Worm (Caenorhabditis elegans) whole organism, L3 larva: Measurements from ENCODE around the gene T12G3.2.

Source experiments
- R02D3.7 ChIP-seq: fragments of 150-350 bp; optimal IDR thresholded peaks from 2 replicates; lab custom pipeline; 2014; ENCODE audit warnings: missing biosample characterization, missing genetic modification characterization
- ZK546.5 ChIP-seq: sonication (generic microtip); optimal IDR thresholded peaks from 2 replicates; lab custom pipeline; 2017; ENCODE audit warnings: missing biosample characterization, missing genetic modification characterization
- aly-2 ChIP-seq: fragments of 150-350 bp; optimal IDR thresholded peaks from 2 replicates; lab custom pipeline; 2014; ENCODE audit warnings: missing biosample characterization, missing genetic modification characterization
- ceh-16 ChIP-seq: sonication (generic microtip); optimal IDR thresholded peaks from 2 replicates; lab custom pipeline; 2017; ENCODE audit warnings: missing biosample characterization, missing genetic modification characterization
- ceh-28 ChIP-seq: fragments of 150-350 bp; optimal IDR thresholded peaks from 2 replicates; lab custom pipeline; 2014; ENCODE audit warnings: missing biosample characterization, missing genetic modification reagents, missing genetic modification characterization
- ceh-82 ChIP-seq: fragments of 150-350 bp; optimal IDR thresholded peaks from 2 replicates; lab custom pipeline; 2014; ENCODE audit warnings: missing biosample characterization, missing genetic modification characterization
- ceh-9 ChIP-seq: sonication (generic microtip); optimal IDR thresholded peaks from 2 replicates; lab custom pipeline; 2018; ENCODE audit warnings: missing biosample characterization, missing genetic modification characterization
- daf-12 ChIP-seq: fragments of 150-350 bp; optimal IDR thresholded peaks from 2 replicates; lab custom pipeline; 2014; ENCODE audit warnings: missing biosample characterization, missing genetic modification reagents, missing genetic modification characterization
- egl-27 ChIP-seq: sonication (generic microtip); optimal IDR thresholded peaks from 4 replicates; lab custom pipeline; 2017; ENCODE audit warnings: missing biosample characterization, missing genetic modification reagents, missing genetic modification characterization
- egl-5 ChIP-seq: fragments of 150-350 bp; optimal IDR thresholded peaks from 2 replicates; lab custom pipeline; 2017; ENCODE audit warnings: missing biosample characterization, missing genetic modification reagents, missing genetic modification characterization, inconsistent platforms
- elt-1 ChIP-seq: fragments of 150-350 bp; optimal IDR thresholded peaks from 2 replicates; lab custom pipeline; 2014; ENCODE audit warnings: missing biosample characterization, missing genetic modification characterization
- elt-2 ChIP-seq: sonication (generic microtip); optimal IDR thresholded peaks from 2 replicates; lab custom pipeline; 2016; ENCODE audit warnings: missing genetic modification reagents, mild to moderate bottlenecking, missing genetic modification characterization, missing compliant biosample characterization
- elt-3 ChIP-seq, 3 experiments: fragments of 150-350 bp in 1 of 3; sonication (generic microtip) in 2 of 3; optimal IDR thresholded peaks; 2 replicates in 2 of 3; 4 replicates in 1 of 3; lab custom pipeline; 2014 to 2017; ENCODE audit warnings: missing biosample characterization in 3 of 3, missing genetic modification characterization in 3 of 3
- eor-1 ChIP-seq, 2 experiments: fragments of 150-350 bp; optimal IDR thresholded peaks; 2 replicates each; lab custom pipeline; 2014 to 2018; ENCODE audit warnings: missing biosample characterization in 2 of 2, missing genetic modification characterization in 2 of 2
- fkh-10 ChIP-seq: sonication (generic microtip); optimal IDR thresholded peaks from 2 replicates; lab custom pipeline; 2017; ENCODE audit warnings: missing biosample characterization, missing genetic modification reagents, missing genetic modification characterization
- fkh-2 ChIP-seq: fragments of 150-350 bp; optimal IDR thresholded peaks from 2 replicates; lab custom pipeline; 2014; ENCODE audit warnings: missing biosample characterization, missing genetic modification reagents, missing genetic modification characterization
- fos-1 ChIP-seq: fragments of 150-350 bp; optimal IDR thresholded peaks from 2 replicates; lab custom pipeline; 2014; ENCODE audit warnings: missing biosample characterization, missing genetic modification characterization
- hmg-11 ChIP-seq: sonication (generic microtip); optimal IDR thresholded peaks from 2 replicates; lab custom pipeline; 2016; ENCODE audit warnings: missing genetic modification characterization, missing compliant biosample characterization
- jun-1 ChIP-seq: fragments of 150-350 bp; optimal IDR thresholded peaks from 2 replicates; lab custom pipeline; 2014; ENCODE audit warnings: missing biosample characterization, missing genetic modification reagents, missing genetic modification characterization
- lin-15B ChIP-seq: fragments of 150-350 bp; optimal IDR thresholded peaks from 2 replicates; lab custom pipeline; 2014; ENCODE audit warnings: missing biosample characterization, missing genetic modification characterization
- lin-39 ChIP-seq: fragments of 150-350 bp; optimal IDR thresholded peaks from 2 replicates; lab custom pipeline; 2018; ENCODE audit warnings: missing biosample characterization, missing genetic modification reagents, missing genetic modification characterization
- lsy-12 ChIP-seq: sonication (generic microtip); optimal IDR thresholded peaks from 2 replicates; lab custom pipeline; 2016; ENCODE audit warnings: mild to moderate bottlenecking, missing genetic modification characterization, missing compliant biosample characterization
- mdl-1 ChIP-seq: fragments of 150-350 bp; optimal IDR thresholded peaks from 2 replicates; lab custom pipeline; 2014; ENCODE audit warnings: missing biosample characterization, missing genetic modification characterization
- mml-1 ChIP-seq: fragments of 150-350 bp; sonication (generic microtip); optimal IDR thresholded peaks from 3 replicates; lab custom pipeline; 2014; ENCODE audit warnings: missing biosample characterization, missing genetic modification characterization
- nfya-1 ChIP-seq: sonication (generic microtip); optimal IDR thresholded peaks from 2 replicates; lab custom pipeline; 2017; ENCODE audit warnings: missing genetic modification characterization, mild to moderate bottlenecking, missing compliant biosample characterization, antibody characterized with exemption, moderate library complexity; ENCODE audit not compliant: insufficient read depth
- nhr-11 ChIP-seq: fragments of 150-350 bp; optimal IDR thresholded peaks from 2 replicates; lab custom pipeline; 2014; ENCODE audit warnings: missing biosample characterization, missing genetic modification characterization
- nhr-12 ChIP-seq: fragments of 150-350 bp; optimal IDR thresholded peaks from 2 replicates; lab custom pipeline; 2014; ENCODE audit warnings: missing biosample characterization, missing genetic modification characterization
- nhr-23 ChIP-seq: fragments of 150-350 bp; optimal IDR thresholded peaks from 2 replicates; lab custom pipeline; 2014; ENCODE audit warnings: missing biosample characterization, missing genetic modification reagents, missing genetic modification characterization
- nhr-237 ChIP-seq: fragments of 150-350 bp; optimal IDR thresholded peaks from 2 replicates; lab custom pipeline; 2014; ENCODE audit warnings: missing biosample characterization, missing genetic modification characterization
- nhr-25 ChIP-seq: sonication (generic microtip); optimal IDR thresholded peaks from 2 replicates; lab custom pipeline; 2017; ENCODE audit warnings: missing biosample characterization, missing genetic modification characterization
- nhr-28 ChIP-seq: fragments of 150-350 bp; optimal IDR thresholded peaks from 2 replicates; lab custom pipeline; 2014; ENCODE audit warnings: missing biosample characterization, missing genetic modification characterization
- nhr-43 ChIP-seq: sonication (generic microtip); optimal IDR thresholded peaks from 2 replicates; lab custom pipeline; 2016; ENCODE audit warnings: mild to moderate bottlenecking, missing genetic modification characterization, missing compliant biosample characterization; ENCODE audit not compliant: poor library complexity, severe bottlenecking
- nhr-67 ChIP-seq: fragments of 150-350 bp; optimal IDR thresholded peaks from 2 replicates; lab custom pipeline; 2014; ENCODE audit warnings: missing biosample characterization, missing genetic modification characterization
- nhr-76 ChIP-seq: fragments of 150-350 bp; sonication (generic microtip); optimal IDR thresholded peaks from 5 replicates; lab custom pipeline; 2014; ENCODE audit warnings: missing biosample characterization, missing genetic modification characterization
- nhr-77 ChIP-seq: fragments of 150-350 bp; optimal IDR thresholded peaks from 2 replicates; lab custom pipeline; 2014; ENCODE audit warnings: missing biosample characterization, missing genetic modification characterization
- pha-4 ChIP-seq: fragments of 150-350 bp; optimal IDR thresholded peaks from 2 replicates; lab custom pipeline; 2014; ENCODE audit warnings: missing biosample characterization, missing genetic modification reagents, missing genetic modification characterization
- pqm-1 ChIP-seq: fragments of 150-350 bp; optimal IDR thresholded peaks from 2 replicates; lab custom pipeline; 2017; ENCODE audit warnings: missing biosample characterization, missing genetic modification characterization, inconsistent platforms
- sea-2 ChIP-seq: fragments of 150-350 bp; sonication (generic microtip); optimal IDR thresholded peaks from 4 replicates; lab custom pipeline; 2014; ENCODE audit warnings: missing biosample characterization, missing genetic modification reagents, missing genetic modification characterization
- skn-1 ChIP-seq: fragments of 150-350 bp; optimal IDR thresholded peaks from 2 replicates; lab custom pipeline; 2014; ENCODE audit warnings: missing biosample characterization, missing genetic modification characterization
- snpc-4 ChIP-seq: fragments of 150-350 bp; optimal IDR thresholded peaks from 2 replicates; lab custom pipeline; 2014; ENCODE audit warnings: missing biosample characterization, missing genetic modification characterization
- tbx-2 ChIP-seq: sonication (generic microtip); optimal IDR thresholded peaks from 2 replicates; lab custom pipeline; 2016; ENCODE audit warnings: mild to moderate bottlenecking, missing genetic modification characterization, missing compliant biosample characterization
- unc-39 ChIP-seq: sonication (generic microtip); optimal IDR thresholded peaks from 4 replicates; lab custom pipeline; 2017; ENCODE audit warnings: missing biosample characterization, missing genetic modification characterization
- unc-62 ChIP-seq: fragments of 150-350 bp; sonication (generic microtip); optimal IDR thresholded peaks from 4 replicates; lab custom pipeline; 2014; ENCODE audit warnings: missing biosample characterization, missing genetic modification reagents, missing genetic modification characterization
- zag-1 ChIP-seq: fragments of 150-350 bp; optimal IDR thresholded peaks from 2 replicates; lab custom pipeline; 2014; ENCODE audit warnings: missing biosample characterization, missing genetic modification characterization
- ztf-11 ChIP-seq: fragments of 150-350 bp; optimal IDR thresholded peaks from 2 replicates; lab custom pipeline; 2014; ENCODE audit warnings: missing biosample characterization, missing genetic modification characterization
- ztf-4 ChIP-seq: fragments of 150-350 bp; optimal IDR thresholded peaks from 2 replicates; lab custom pipeline; 2014; ENCODE audit warnings: missing biosample characterization, missing genetic modification characterization

The T12G3.2 gene

ce11 chrIV:12078907-12079523, 32.2 kb upstream of the T12G3.2 start, which contains the start of gene lex-1:
lex-1 (plus strand) TSS chrIV:12079473.
- no peak for TF ChIP-seq sea-2 (GFP tag; lab: Kevin White, UChicago)
- TF ChIP-seq elt-2 = no peak
- no peak for TF ChIP-seq daf-12 (tag; lab: Kevin White, UChicago)
- no peak for TF ChIP-seq nhr-76 (tag; lab: Kevin White, UChicago)
- peak; percentile 42 for TF ChIP-seq egl-5 (tag; lab: Kevin White, UChicago)
- no peak for TF ChIP-seq unc-39
- TF ChIP-seq fkh-2 (tag; lab: Kevin White, UChicago) = no peak
- no peak for TF ChIP-seq fkh-10 (GFP tag; lab: Kevin White, UChicago)
- no peak for TF ChIP-seq ceh-28
- no peak for TF ChIP-seq ZK546.5 (tag; lab: Kevin White, UChicago)
- TF ChIP-seq mdl-1 (tag; lab: Kevin White, UChicago) = no peak
- TF ChIP-seq lsy-12 = no peak
- TF ChIP-seq snpc-4 = peak; percentile 22
- TF ChIP-seq mml-1 = no peak
- TF ChIP-seq hmg-11 (tag; lab: Kevin White, UChicago) = peak; percentile 17
- TF ChIP-seq nfya-1 (tag; lab: Kevin White, UChicago) = peak; percentile 63
- TF ChIP-seq lin-15B (tag; lab: Kevin White, UChicago) = peak; percentile 84
- TF ChIP-seq eor-1 (tag; optimal IDR thresholded peaks at IDR 0.05; lab: Kevin White, UChicago) = no peak
- no peak for TF ChIP-seq ceh-82 (tag; lab: Kevin White, UChicago)
- TF ChIP-seq aly-2 (tag; lab: Kevin White, UChicago) = no peak
- TF ChIP-seq nhr-43 (tag; lab: Kevin White, UChicago) = no peak
- peak; percentile 77 for TF ChIP-seq pha-4 (tag; lab: Kevin White, UChicago)
- peak; percentile 12 for TF ChIP-seq jun-1 (tag; lab: Kevin White, UChicago)
- TF ChIP-seq fos-1 (tag; lab: Kevin White, UChicago) = no peak
- no peak for TF ChIP-seq elt-3 (tag; optimal IDR thresholded peaks at IDR 0.05; lab: Kevin White, UChicago)
- no peak for TF ChIP-seq nhr-67 (tag; lab: Kevin White, UChicago)
- peak; percentile 5 for TF ChIP-seq nhr-23 (tag; lab: Kevin White, UChicago)
- TF ChIP-seq pqm-1 (tag; lab: Kevin White, UChicago) = no peak
- TF ChIP-seq nhr-12 = no peak
- no peak for TF ChIP-seq lin-39 (tag; lab: Kevin White, UChicago)
- TF ChIP-seq egl-27 (tag; lab: Kevin White, UChicago) = no peak
- no peak for TF ChIP-seq nhr-11 (tag; lab: Kevin White, UChicago)
- TF ChIP-seq nhr-237 = no peak
- TF ChIP-seq zag-1 = no peak
- no peak for TF ChIP-seq ceh-9
- TF ChIP-seq R02D3.7 (tag; lab: Kevin White, UChicago) = no peak
- TF ChIP-seq ceh-16 = no peak
- TF ChIP-seq nhr-25 (tag; lab: Kevin White, UChicago) = no peak
- no peak for TF ChIP-seq nhr-28 (tag; lab: Kevin White, UChicago)
- TF ChIP-seq ztf-11 (tag; lab: Kevin White, UChicago) = no peak
- no peak for TF ChIP-seq nhr-77 (tag; lab: Kevin White, UChicago)
- no peak for TF ChIP-seq unc-62 (GFP tag; lab: Kevin White, UChicago)
- TF ChIP-seq elt-1 (tag; lab: Kevin White, UChicago) = no peak
- no peak for TF ChIP-seq ztf-4 (tag; lab: Kevin White, UChicago)
- TF ChIP-seq tbx-2 (tag; lab: Kevin White, UChicago) = no peak
- TF ChIP-seq skn-1 (tag; lab: Kevin White, UChicago) = no peak
